Worm (Caenorhabditis elegans) whole organism, young adult: ENCODE data around the gene Y17G7B.17.

Experiments used
- Y53G8AR.9 ChIP-seq: fragments of 200-800 bp; sonication (Bioruptor generic); conservative IDR thresholded peaks from 2 replicates; pipeline ENCODE4 v1.3.6; 2022; ENCODE audit warnings: missing genetic modification reagents, missing genetic modification characterization, missing compliant biosample characterization
- mxl-1 ChIP-seq: sonication (generic microtip); optimal IDR thresholded peaks from 2 replicates; lab custom pipeline; 2016; ENCODE audit warnings: missing genetic modification characterization, missing compliant biosample characterization
- nfya-1 ChIP-seq: sonication (generic microtip); optimal IDR thresholded peaks from 2 replicates; lab custom pipeline; 2017; ENCODE audit warnings: antibody characterized with exemption, missing compliant biosample characterization, missing genetic modification characterization, borderline replicate concordance; ENCODE audit not compliant: insufficient read depth
- unc-62 ChIP-seq: fragments of 150-350 bp; optimal IDR thresholded peaks from 2 replicates; lab custom pipeline; 2014; ENCODE audit warnings: missing biosample characterization, missing genetic modification reagents, missing genetic modification characterization

DNA sequence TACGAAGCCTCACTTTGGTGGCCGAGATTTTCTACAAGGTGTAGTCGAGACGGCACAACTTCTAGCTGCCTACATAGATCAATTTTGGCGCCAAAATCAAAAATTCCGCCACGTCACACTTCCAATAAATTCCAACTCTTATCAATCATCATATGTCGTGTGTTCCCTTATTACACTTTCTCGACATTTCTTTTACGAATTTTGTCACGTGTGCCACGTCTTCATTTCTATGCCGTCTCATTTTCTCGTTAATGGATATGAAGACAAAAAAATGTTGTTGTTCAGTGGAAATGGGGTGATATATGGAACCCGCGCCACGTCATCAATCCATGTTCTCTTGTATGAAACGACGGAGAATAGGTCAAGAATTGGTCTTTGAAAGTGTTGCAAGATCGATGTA lies 48.2 kb downstream of the Y17G7B.17 start:
- no peak for TF ChIP-seq unc-62 (GFP tag; lab: Kevin White, UChicago)
- TF ChIP-seq mxl-1 (tag; lab: Kevin White, UChicago): no peak
- TF ChIP-seq nfya-1 (tag; lab: Kevin White, UChicago): no peak
- no peak for TF ChIP-seq Y53G8AR.9
